ENCODE assay signal across 5 fruit fly cellular contexts in genomic region chr3R:9341189-9342012, dm6.
TF ChIP-seq lines count a peak whose summit lies in the region.

No protein-coding gene starts in this region.

TF ChIP-seq in whole organism, adult, 20 proteins besides CTCF, POLR2A, EP300 and RAD21 (continued from another document):
- TF ChIP-seq Mnt (GFP tag; optimal IDR thresholded peaks at IDR 0.05; lab: Kevin White, UChicago) (peak; percentile 91), pad (GFP tag; optimal IDR thresholded peaks at IDR 0.05; lab: Kevin White, UChicago) (peak; percentile 90)
TF ChIP-seq in whole organism, adult: peak in this region for 20.

TF ChIP-seq in whole organism, embryonic, 481 proteins besides CTCF, POLR2A, EP300 and RAD21 (continued from another document and continues in another):
- peak; percentile 68 for TF ChIP-seq CG17186 (GFP tag; optimal IDR thresholded peaks at IDR 0.05; lab: Kevin White, UChicago)
- peak; percentile 61 for TF ChIP-seq vvl (GFP tag; IDR thresholded peaks at IDR 0.05; lab: Robert Waterston, UW)
- peak; percentile 73 for TF ChIP-seq Chrac-16 (GFP tag; optimal IDR thresholded peaks at IDR 0.05; lab: Kevin White, UChicago)
- peak; percentile 60 for TF ChIP-seq az2 (GFP tag; optimal IDR thresholded peaks at IDR 0.05; lab: Kevin White, UChicago)
- TF ChIP-seq bcd (GFP tag; optimal IDR thresholded peaks at IDR 0.05; lab: Kevin White, UChicago): peak; percentile 60
- TF ChIP-seq ap (GFP tag; IDR thresholded peaks at IDR 0.05; lab: Robert Waterston, UW): no peak
- peak; percentile 82; the same call in 1 of the 2 replicates for TF ChIP-seq amos (GFP tag; IDR thresholded peaks at IDR 0.05; lab: Robert Waterston, UW; ENCODE audit: partially characterized antibody)
- peak; percentile 84 for TF ChIP-seq CG15269 (tag; optimal IDR thresholded peaks at IDR 0.05; lab: Kevin White, UChicago)
- peak; percentile 27 for TF ChIP-seq CG8944 (GFP tag; optimal IDR thresholded peaks at IDR 0.05; lab: Kevin White, UChicago)
- peak; percentile 89 for TF ChIP-seq CG13894 (tag; optimal IDR thresholded peaks at IDR 0.05; lab: Kevin White, UChicago)
- peak; percentile 93 for TF ChIP-seq CG16813 (GFP tag; IDR thresholded peaks at IDR 0.05; lab: Robert Waterston, UW; ENCODE audit: partially characterized antibody)
- TF ChIP-seq ind (GFP tag; optimal IDR thresholded peaks at IDR 0.05; lab: Kevin White, UChicago): peak; percentile 71
- TF ChIP-seq CG9727 (GFP tag; optimal IDR thresholded peaks at IDR 0.05; lab: Kevin White, UChicago): peak; percentile 79
- peak in 1 of 2 experiments; percentile 63 for TF ChIP-seq Hr78 (GFP tag; optimal IDR thresholded peaks at IDR 0.05; lab: Kevin White, UChicago)
- peak; percentile 63 for TF ChIP-seq CG30020 (tag; optimal IDR thresholded peaks at IDR 0.05; lab: Kevin White, UChicago)
- TF ChIP-seq Aef1 (GFP tag; IDR thresholded peaks at IDR 0.05; lab: Robert Waterston, UW): peak; percentile 58; the same call in 2 of the 3 replicates
- TF ChIP-seq CG4424 (GFP tag; optimal IDR thresholded peaks at IDR 0.05; lab: Kevin White, UChicago): peak; percentile 79
- peak; percentile 81 for TF ChIP-seq CG15011 (GFP tag; optimal IDR thresholded peaks at IDR 0.05; lab: Kevin White, UChicago)
- TF ChIP-seq ash1 (GFP tag; optimal IDR thresholded peaks at IDR 0.05; lab: Kevin White, UChicago): peak; percentile 72
- peak; percentile 47; the same call in 1 of the 2 replicates for TF ChIP-seq E2f1 (GFP tag; IDR thresholded peaks at IDR 0.05; lab: Robert Waterston, UW)
- TF ChIP-seq pros (GFP tag; optimal IDR thresholded peaks at IDR 0.05; lab: Kevin White, UChicago): peak; percentile 75
- 0 out of 2 replicates have a peak, but pooled peaks have one; percentile 23 for TF ChIP-seq aop (GFP tag; IDR thresholded peaks at IDR 0.05; lab: Robert Waterston, UW)
- peak; percentile 55 for TF ChIP-seq CG31224 (GFP tag; IDR thresholded peaks at IDR 0.05; lab: Robert Waterston, UW)
- TF ChIP-seq Dp (GFP tag; optimal IDR thresholded peaks at IDR 0.05; lab: Kevin White, UChicago): no peak
- no peak for TF ChIP-seq C15 (GFP tag; IDR thresholded peaks at IDR 0.05; lab: Robert Waterston, UW)
- TF ChIP-seq CG31441 (GFP tag; IDR thresholded peaks at IDR 0.05; lab: Robert Waterston, UW): peak; percentile 77
- TF ChIP-seq CG12942 (GFP tag; optimal IDR thresholded peaks at IDR 0.05; lab: Kevin White, UChicago): peak; percentile 60
- no peak for TF ChIP-seq D (optimal IDR thresholded peaks at IDR 0.05; lab: Kevin White, UChicago)
- peak; percentile 65 for TF ChIP-seq D (GFP tag; optimal IDR thresholded peaks at IDR 0.05; lab: Kevin White, UChicago)
- TF ChIP-seq ken (GFP tag; IDR thresholded peaks at IDR 0.05; lab: Robert Waterston, UW): peak; percentile 25; the same call in 1 of the 3 replicates
- no peak for TF ChIP-seq GATAe (GFP tag; conservative IDR thresholded peaks at IDR 0.05; lab: Robert Waterston, UW)

TF ChIP-seq in whole organism, prepupa, 60 proteins besides CTCF, POLR2A, EP300 and RAD21 (continued from another document and continues in another):
- peak; percentile 85 for TF ChIP-seq CG32006 (GFP tag; optimal IDR thresholded peaks at IDR 0.05; lab: Kevin White, UChicago)
- peak; percentile 75 for TF ChIP-seq Blimp-1 (GFP tag; optimal IDR thresholded peaks at IDR 0.05; lab: Kevin White, UChicago)
- peak; percentile 24 for TF ChIP-seq fd85E (GFP tag; optimal IDR thresholded peaks at IDR 0.05; lab: Kevin White, UChicago)
- peak; percentile 82 for TF ChIP-seq pdm3 (GFP tag; optimal IDR thresholded peaks at IDR 0.05; lab: Kevin White, UChicago)
- peak; percentile 33 for TF ChIP-seq dac (GFP tag; optimal IDR thresholded peaks at IDR 0.05; lab: Kevin White, UChicago)
- peak; percentile 85 for TF ChIP-seq Hr4 (GFP tag; optimal IDR thresholded peaks at IDR 0.05; lab: Kevin White, UChicago)
- peak; percentile 67 for TF ChIP-seq CG1621 (tag; optimal IDR thresholded peaks at IDR 0.05; lab: Kevin White, UChicago)
- peak; percentile 84 for TF ChIP-seq CG3032 (tag; optimal IDR thresholded peaks at IDR 0.05; lab: Kevin White, UChicago)
- TF ChIP-seq svp (GFP tag; lab: Kevin White, UChicago): peak; percentile 91
- peak; percentile 76 for TF ChIP-seq vri (GFP tag; optimal IDR thresholded peaks at IDR 0.05; lab: Kevin White, UChicago)
- peak; percentile 81 for TF ChIP-seq CG15336 (GFP tag; IDR thresholded peaks at IDR 0.05; lab: Robert Waterston, UW)
- TF ChIP-seq salr (GFP tag; optimal IDR thresholded peaks at IDR 0.05; lab: Kevin White, UChicago): peak; percentile 56 to 76
- peak; percentile 84 for TF ChIP-seq CG6808 (GFP tag; optimal IDR thresholded peaks at IDR 0.05; lab: Kevin White, UChicago)
- peak; percentile 81 for TF ChIP-seq dsx (GFP tag; optimal IDR thresholded peaks at IDR 0.05; lab: Kevin White, UChicago; ENCODE audit: poor library complexity, severe bottlenecking)
- TF ChIP-seq CG6163 (GFP tag; IDR thresholded peaks at IDR 0.05; lab: Robert Waterston, UW): peak; percentile 64; the same call in 2 of the 3 replicates
- peak; percentile 84 to 89 for TF ChIP-seq ss (GFP tag; optimal IDR thresholded peaks at IDR 0.05; lab: Kevin White, UChicago)
- TF ChIP-seq Hr39 (GFP tag; optimal IDR thresholded peaks at IDR 0.05; lab: Kevin White, UChicago): peak; percentile 58
- TF ChIP-seq cyc (GFP tag; optimal IDR thresholded peaks at IDR 0.05; lab: Kevin White, UChicago): peak; percentile 75
- TF ChIP-seq CG11902 (GFP tag; optimal IDR thresholded peaks at IDR 0.05; lab: Kevin White, UChicago): no peak
- TF ChIP-seq Met (GFP tag; optimal IDR thresholded peaks at IDR 0.05; lab: Kevin White, UChicago): peak; percentile 88
- peak; percentile 86 for TF ChIP-seq lz (GFP tag; optimal IDR thresholded peaks at IDR 0.05; lab: Kevin White, UChicago)
- TF ChIP-seq CG3919 (GFP tag; optimal IDR thresholded peaks at IDR 0.05; lab: Kevin White, UChicago): peak; percentile 81
- TF ChIP-seq CG10631 (GFP tag; optimal IDR thresholded peaks at IDR 0.05; lab: Kevin White, UChicago): peak; percentile 72
- peak; percentile 69 for TF ChIP-seq CG6792 (GFP tag; optimal IDR thresholded peaks at IDR 0.05; lab: Kevin White, UChicago)
- no peak for TF ChIP-seq Hr38 (GFP tag; optimal IDR thresholded peaks at IDR 0.05; lab: Kevin White, UChicago)
- peak; percentile 88 for TF ChIP-seq Smox (GFP tag; optimal IDR thresholded peaks at IDR 0.05; lab: Kevin White, UChicago)
- TF ChIP-seq eg (GFP tag; IDR thresholded peaks at IDR 0.05; lab: Robert Waterston, UW): peak; percentile 60
- TF ChIP-seq CG11762 (GFP tag; optimal IDR thresholded peaks at IDR 0.05; lab: Kevin White, UChicago; ENCODE audit: insufficient read depth): peak; percentile 68
- peak; percentile 94 for TF ChIP-seq Eip93F (GFP tag; optimal IDR thresholded peaks at IDR 0.05; lab: Kevin White, UChicago)
- peak; percentile 77 for TF ChIP-seq CG6854 (GFP tag; optimal IDR thresholded peaks at IDR 0.05; lab: Kevin White, UChicago)
- TF ChIP-seq fkh (GFP tag; optimal IDR thresholded peaks at IDR 0.05; lab: Kevin White, UChicago): peak; percentile 56
- peak; percentile 68 for TF ChIP-seq spab (GFP tag; optimal IDR thresholded peaks at IDR 0.05; lab: Kevin White, UChicago)
- peak; percentile 69 for TF ChIP-seq CG7368 (GFP tag; optimal IDR thresholded peaks at IDR 0.05; lab: Kevin White, UChicago)

TF ChIP-seq in whole organism, pupa, 21 proteins besides CTCF, POLR2A, EP300 and RAD21 (continued from another document):
- TF ChIP-seq CG10348 (GFP tag; IDR thresholded peaks at IDR 0.05; lab: Robert Waterston, UW): no peak

TF ChIP-seq in whole organism, wandering third instar larva, 38 proteins besides CTCF, POLR2A, EP300 and RAD21 (continued from another document):
- no peak for TF ChIP-seq Hr78 (GFP tag; optimal IDR thresholded peaks at IDR 0.05; lab: Kevin White, UChicago)
- TF ChIP-seq HLH106 (tag; optimal IDR thresholded peaks at IDR 0.05; lab: Kevin White, UChicago): peak; percentile 89
- peak; percentile 94 for TF ChIP-seq Sp1 (GFP tag; optimal IDR thresholded peaks at IDR 0.05; lab: Kevin White, UChicago)
- TF ChIP-seq N (GFP tag; optimal IDR thresholded peaks at IDR 0.05; lab: Kevin White, UChicago): no peak
- TF ChIP-seq Dfd (GFP tag; optimal IDR thresholded peaks at IDR 0.05; lab: Kevin White, UChicago): no peak
- peak; percentile 86 for TF ChIP-seq sage (GFP tag; optimal IDR thresholded peaks at IDR 0.05; lab: Kevin White, UChicago)
- peak; percentile 84 for TF ChIP-seq ey (GFP tag; optimal IDR thresholded peaks at IDR 0.05; lab: Kevin White, UChicago)
- TF ChIP-seq Hnf4 (GFP tag; optimal IDR thresholded peaks at IDR 0.05; lab: Kevin White, UChicago): peak; percentile 71
- TF ChIP-seq br (GFP tag; optimal IDR thresholded peaks at IDR 0.05; lab: Kevin White, UChicago): peak; percentile 88
- TF ChIP-seq CG32264 (GFP tag; optimal IDR thresholded peaks at IDR 0.05; lab: Kevin White, UChicago): peak; percentile 79
- peak; percentile 88 for TF ChIP-seq fru (GFP tag; optimal IDR thresholded peaks at IDR 0.05; lab: Kevin White, UChicago)
- TF ChIP-seq usp (GFP tag; optimal IDR thresholded peaks at IDR 0.05; lab: Kevin White, UChicago): no peak
- TF ChIP-seq psq (GFP tag; optimal IDR thresholded peaks at IDR 0.05; lab: Kevin White, UChicago): peak; percentile 83
- TF ChIP-seq lola (GFP tag; optimal IDR thresholded peaks at IDR 0.05; lab: Kevin White, UChicago): no peak
- TF ChIP-seq dsf (GFP tag; optimal IDR thresholded peaks at IDR 0.05; lab: Kevin White, UChicago; ENCODE audit: borderline replicate concordance): peak; percentile 43
- TF ChIP-seq Abd-B (GFP tag; optimal IDR thresholded peaks at IDR 0.05; lab: Kevin White, UChicago): no peak
- peak; percentile 94 for TF ChIP-seq woc (GFP tag; optimal IDR thresholded peaks at IDR 0.05; lab: Kevin White, UChicago)
